Worm (Caenorhabditis elegans) whole organism, L2 larva: Measurements from ENCODE around the gene Y54G2A.44.
"Not testable (repeated sequence)": the region's sequence is repeated elsewhere in the genome, so short reads cannot be mapped to it uniquely, and the experiment has no call there.

Source experiments
- C34F6.9 ChIP-seq: fragments of 150-350 bp; optimal IDR thresholded peaks from 2 replicates; lab custom pipeline; 2014; ENCODE audit warnings: missing biosample characterization, missing genetic modification characterization
- F13H6.1 ChIP-seq: sonication (generic microtip); optimal IDR thresholded peaks from 2 replicates; lab custom pipeline; 2016; ENCODE audit warnings: missing genetic modification characterization, missing compliant biosample characterization
- R02D3.7 ChIP-seq: fragments of 150-350 bp; optimal IDR thresholded peaks from 2 replicates; lab custom pipeline; 2014; ENCODE audit warnings: missing biosample characterization, missing genetic modification characterization
- Y55F3AM.14 ChIP-seq: fragments of 200-800 bp; sonication (Bioruptor generic); optimal IDR thresholded peaks from 2 replicates; lab custom pipeline; 2018; ENCODE audit warnings: mild to moderate bottlenecking, missing genetic modification characterization, missing compliant biosample characterization
- ZK546.5 ChIP-seq: sonication (generic microtip); optimal IDR thresholded peaks from 2 replicates; lab custom pipeline; 2017; ENCODE audit warnings: missing biosample characterization, missing genetic modification characterization
- aly-2 ChIP-seq: fragments of 150-350 bp; optimal IDR thresholded peaks from 2 replicates; lab custom pipeline; 2014; ENCODE audit warnings: missing biosample characterization, missing genetic modification characterization
- ama-1 ChIP-seq: fragments of 150-350 bp; optimal IDR thresholded peaks from 2 replicates; lab custom pipeline; 2018; ENCODE audit warnings: inconsistent platforms
- blmp-1 ChIP-seq: sonication (generic microtip); optimal IDR thresholded peaks from 2 replicates; lab custom pipeline; 2017; ENCODE audit warnings: missing genetic modification characterization, mild to moderate bottlenecking, missing compliant biosample characterization, antibody characterized with exemption, moderate library complexity; ENCODE audit not compliant: insufficient read depth
- ceh-82 ChIP-seq: fragments of 150-350 bp; optimal IDR thresholded peaks from 2 replicates; lab custom pipeline; 2014; ENCODE audit warnings: missing biosample characterization, missing genetic modification characterization
- crh-2 ChIP-seq: sonication (generic microtip); optimal IDR thresholded peaks from 2 replicates; lab custom pipeline; 2017; ENCODE audit warnings: missing biosample characterization, missing genetic modification characterization
- dmd-4 ChIP-seq: sonication (generic microtip); optimal IDR thresholded peaks from 2 replicates; lab custom pipeline; 2017; ENCODE audit warnings: missing biosample characterization, missing genetic modification characterization
- elt-1 ChIP-seq: fragments of 150-350 bp; optimal IDR thresholded peaks from 2 replicates; lab custom pipeline; 2014; ENCODE audit warnings: missing biosample characterization, missing genetic modification characterization
- elt-3 ChIP-seq: sonication (generic microtip); optimal IDR thresholded peaks from 2 replicates; lab custom pipeline; 2017; ENCODE audit warnings: missing biosample characterization, missing genetic modification characterization
- fos-1 ChIP-seq: fragments of 150-350 bp; optimal IDR thresholded peaks from 2 replicates; lab custom pipeline; 2014; ENCODE audit warnings: missing biosample characterization, missing genetic modification characterization
- gmeb-1 ChIP-seq: fragments of 150-350 bp; optimal IDR thresholded peaks from 2 replicates; lab custom pipeline; 2014; ENCODE audit warnings: missing biosample characterization, missing genetic modification characterization
- lin-11 ChIP-seq: fragments of 150-350 bp; sonication (generic microtip); optimal IDR thresholded peaks from 2 replicates; lab custom pipeline; 2014; ENCODE audit warnings: missing biosample characterization, missing genetic modification characterization, inconsistent platforms, mixed read lengths
- lin-13 ChIP-seq: fragments of 150-350 bp; optimal IDR thresholded peaks from 2 replicates; lab custom pipeline; 2014; ENCODE audit warnings: missing biosample characterization, missing genetic modification reagents, missing genetic modification characterization
- lin-39 ChIP-seq: fragments of 150-350 bp; optimal IDR thresholded peaks from 2 replicates; lab custom pipeline; 2014; ENCODE audit warnings: missing biosample characterization, missing genetic modification reagents, missing genetic modification characterization
- mbf-1 ChIP-seq: sonication (generic microtip); optimal IDR thresholded peaks from 2 replicates; lab custom pipeline; 2017; ENCODE audit warnings: missing biosample characterization, missing genetic modification characterization
- mdl-1 ChIP-seq, 2 experiments: fragments of 150-350 bp in 1 of 2; sonication (generic microtip) in 1 of 2; optimal IDR thresholded peaks; 2 replicates each; lab custom pipeline; 2017; ENCODE audit warnings: missing biosample characterization in 2 of 2, missing genetic modification characterization in 2 of 2
- nhr-10 ChIP-seq: sonication (generic microtip); optimal IDR thresholded peaks from 2 replicates; lab custom pipeline; 2017; ENCODE audit warnings: missing biosample characterization, missing genetic modification characterization
- nhr-11 ChIP-seq: fragments of 150-350 bp; optimal IDR thresholded peaks from 2 replicates; lab custom pipeline; 2014; ENCODE audit warnings: missing biosample characterization, missing genetic modification characterization
- nhr-23 ChIP-seq: fragments of 150-350 bp; optimal IDR thresholded peaks from 2 replicates; lab custom pipeline; 2014; ENCODE audit warnings: missing biosample characterization, missing genetic modification reagents, missing genetic modification characterization
- nhr-237 ChIP-seq: fragments of 150-350 bp; optimal IDR thresholded peaks from 2 replicates; lab custom pipeline; 2014; ENCODE audit warnings: missing biosample characterization, missing genetic modification characterization
- nhr-25 ChIP-seq: fragments of 150-350 bp; sonication (generic microtip); optimal IDR thresholded peaks from 3 replicates; lab custom pipeline; 2014; ENCODE audit warnings: missing biosample characterization, missing genetic modification characterization
- nhr-6 ChIP-seq: fragments of 150-350 bp; optimal IDR thresholded peaks from 2 replicates; lab custom pipeline; 2014; ENCODE audit warnings: missing biosample characterization, missing genetic modification characterization
- sem-4 ChIP-seq: fragments of 150-350 bp; optimal IDR thresholded peaks from 2 replicates; lab custom pipeline; 2014; ENCODE audit warnings: missing biosample characterization, missing genetic modification reagents, missing genetic modification characterization
- sma-3 ChIP-seq: sonication (generic microtip); optimal IDR thresholded peaks from 2 replicates; lab custom pipeline; 2016; ENCODE audit warnings: missing genetic modification reagents, missing genetic modification characterization, missing compliant biosample characterization
- sma-9 ChIP-seq, 2 experiments: fragments of 150-350 bp in 1 of 2; sonication (generic microtip) in 1 of 2; optimal IDR thresholded peaks; 2 replicates each; lab custom pipeline; 2014 to 2016; ENCODE audit warnings: missing genetic modification characterization in 2 of 2, mild to moderate bottlenecking in 1 of 2, missing biosample characterization in 1 of 2, missing compliant biosample characterization in 1 of 2, missing genetic modification reagents in 1 of 2, moderate library complexity in 1 of 2
- unc-39 ChIP-seq: fragments of 150-350 bp; optimal IDR thresholded peaks from 2 replicates; lab custom pipeline; 2014; ENCODE audit warnings: missing biosample characterization, missing genetic modification characterization
- unc-62 ChIP-seq: fragments of 150-350 bp; optimal IDR thresholded peaks from 2 replicates; lab custom pipeline; 2014; ENCODE audit warnings: missing biosample characterization, missing genetic modification reagents, missing genetic modification characterization
- zag-1 ChIP-seq: fragments of 150-350 bp; optimal IDR thresholded peaks from 2 replicates; lab custom pipeline; 2014; ENCODE audit warnings: missing biosample characterization, missing genetic modification characterization
- ztf-1 ChIP-seq: fragments of 200-800 bp; sonication (Bioruptor generic); conservative IDR thresholded peaks from 2 replicates; pipeline ENCODE4 v1.3.6; 2022; ENCODE audit warnings: missing genetic modification characterization, missing compliant biosample characterization
- ztf-11 ChIP-seq: sonication (generic microtip); optimal IDR thresholded peaks from 2 replicates; lab custom pipeline; 2017; ENCODE audit warnings: missing biosample characterization, missing genetic modification characterization
- ztf-4 ChIP-seq: fragments of 150-350 bp; optimal IDR thresholded peaks from 2 replicates; lab custom pipeline; 2014; ENCODE audit warnings: missing biosample characterization, missing genetic modification characterization

Y54G2A.44 gene

ce11 chrIV:2801558-2801957 is at the start of gene Y54G2A.44:
Gene Y54G2A.44 (plus strand): TSS chrIV:2801858.
- not testable (repeated sequence) for TF ChIP-seq dmd-4 (tag; lab: Kevin White, UChicago); sma-3 (GFP tag; lab: Kevin White, UChicago); nhr-23 (tag; lab: Kevin White, UChicago)
- TF ChIP-seq, all 48 proteins: peak for 0; not testable (repeated sequence) for 48

- TF ChIP-seq elt-3 (tag; lab: Kevin White, UChicago), result no peak
- no peak for TF ChIP-seq elt-1 (tag; lab: Kevin White, UChicago)
- TF ChIP-seq blmp-1 (tag; lab: Kevin White, UChicago), result no peak
- no peak for TF ChIP-seq zag-1 (tag; lab: Kevin White, UChicago)
- TF ChIP-seq crh-2 (tag; lab: Kevin White, UChicago), result no peak
- no peak for TF ChIP-seq ZK546.5
- no peak for TF ChIP-seq sma-9 (GFP tag; optimal IDR thresholded peaks at IDR 0.05; lab: Kevin White, UChicago)
- no peak for TF ChIP-seq sma-9 (tag; optimal IDR thresholded peaks at IDR 0.05; lab: Kevin White, UChicago)
- TF ChIP-seq Y55F3AM.14 (GFP tag; lab: Kevin White, UChicago), result no peak
- no peak for TF ChIP-seq mbf-1 (tag; lab: Kevin White, UChicago)
- TF ChIP-seq gmeb-1 (tag; lab: Kevin White, UChicago), result no peak
- TF ChIP-seq unc-39, result no peak
- TF ChIP-seq lin-11, result no peak
- TF ChIP-seq ztf-11 (tag; lab: Kevin White, UChicago), result no peak
- TF ChIP-seq C34F6.9, result no peak
- TF ChIP-seq lin-13 (GFP tag; lab: Kevin White, UChicago), result no peak
- no peak for TF ChIP-seq F13H6.1 (tag; lab: Kevin White, UChicago)
- TF ChIP-seq fos-1 (tag; lab: Kevin White, UChicago), result no peak
These were observed 48.1 kb upstream of the Y54G2A.44 start for ce11 chrIV:2753541-2753940.

- TF ChIP-seq F13H6.1 (tag; lab: Kevin White, UChicago) (no peak), ztf-4 (no peak), aly-2 (tag; lab: Kevin White, UChicago) (no peak), fos-1 (tag; lab: Kevin White, UChicago) (no peak), nhr-23 (tag; lab: Kevin White, UChicago) (no peak), nhr-11 (tag; lab: Kevin White, UChicago) (no peak), lin-11 (no peak), elt-3 (tag; lab: Kevin White, UChicago) (no peak)
These were observed 43.6 kb upstream of the Y54G2A.44 start for ce11 chrIV:2758079-2758478.

ce11 chrIV:2759163-2759562 is 42.5 kb upstream of the Y54G2A.44 start, which contains the start of gene Y54G2A.38:
Gene Y54G2A.38 (plus strand): TSS chrIV:2759463.
- TF ChIP-seq R02D3.7 (tag; lab: Kevin White, UChicago), result no peak
- no peak for TF ChIP-seq mdl-1 (tag; optimal IDR thresholded peaks at IDR 0.05; lab: Kevin White, UChicago)
- no peak for TF ChIP-seq ceh-82 (tag; lab: Kevin White, UChicago)
- no peak for TF ChIP-seq ztf-1
- TF ChIP-seq ZK546.5, result no peak
- no peak for TF ChIP-seq lin-39 (tag; lab: Kevin White, UChicago)
- no peak for TF ChIP-seq nhr-23 (tag; lab: Kevin White, UChicago)
- TF ChIP-seq dmd-4 (tag; lab: Kevin White, UChicago), result no peak
- TF ChIP-seq sem-4, result no peak
- TF ChIP-seq nhr-25 (tag; lab: Kevin White, UChicago), result no peak
- no peak for TF ChIP-seq ama-1 (lab: Kevin White, UChicago)
- TF ChIP-seq, all 48 proteins: peak for 0

ce11 chrIV:2761477-2761876 is 40.2 kb upstream of the Y54G2A.44 start:
- TF ChIP-seq ceh-82 (tag; lab: Kevin White, UChicago) (no peak), ztf-4 (no peak), nhr-25 (tag; lab: Kevin White, UChicago) (no peak), nhr-11 (tag; lab: Kevin White, UChicago) (no peak), nhr-6 (tag; lab: Kevin White, UChicago) (no peak), nhr-10 (no peak), unc-62 (GFP tag; lab: Kevin White, UChicago) (no peak), nhr-237 (no peak)
